Fruit fly (Drosophila melanogaster) whole organism, embryonic: ENCODE measurements around the gene CG32023.

Experiments used
- Aef1 ChIP-seq: fragments of 200-800 bp; sonication (Bioruptor generic); IDR thresholded peaks from 3 replicates; pipeline ENCODE4 v1.3.6; 2022; ENCODE audit warnings: missing biosample characterization, missing genetic modification characterization
- Atf3 ChIP-seq: fragments of 200-800 bp; sonication (Bioruptor generic); optimal IDR thresholded peaks from 3 replicates; lab custom pipeline; 2016; ENCODE audit warnings: missing biosample characterization, missing genetic modification characterization
- BEAF-32 ChIP-seq: fragments of 200-800 bp; sonication (Bioruptor generic); optimal IDR thresholded peaks from 3 replicates; lab custom pipeline; 2017; ENCODE audit warnings: missing biosample characterization, missing genetic modification characterization, mild to moderate bottlenecking, moderate library complexity, missing genetic modification reagents
- CG1024 ChIP-seq: fragments of 200-800 bp; sonication (Bioruptor generic); IDR thresholded peaks from 2 replicates; pipeline ENCODE4 v1.3.6; 2022; ENCODE audit warnings: missing biosample characterization, missing genetic modification characterization
- CG11247 ChIP-seq: fragments of 200-800 bp; sonication (Bioruptor generic); IDR thresholded peaks from 2 replicates; pipeline ENCODE4 v1.3.6; 2022; ENCODE audit warnings: missing biosample characterization, missing genetic modification characterization
- CG12219 ChIP-seq: fragments of 200-800 bp; sonication (Bioruptor generic); optimal IDR thresholded peaks from 3 replicates; lab custom pipeline; 2018; ENCODE audit warnings: missing biosample characterization, mild to moderate bottlenecking, missing genetic modification characterization
- CG12236 ChIP-seq: fragments of 200-800 bp; sonication (Bioruptor generic); optimal IDR thresholded peaks from 2 replicates; lab custom pipeline; 2016; ENCODE audit warnings: missing biosample characterization, missing genetic modification characterization
- CG12299 ChIP-seq: fragments of 200-800 bp; sonication (Bioruptor generic); optimal IDR thresholded peaks from 2 replicates; lab custom pipeline; 2018; ENCODE audit warnings: missing biosample characterization, mild to moderate bottlenecking, missing genetic modification characterization
- CG13775 ChIP-seq: fragments of 200-800 bp; sonication (Bioruptor generic); optimal IDR thresholded peaks from 3 replicates; lab custom pipeline; 2017; ENCODE audit warnings: missing biosample characterization, mild to moderate bottlenecking, missing genetic modification characterization
- CG14667 ChIP-seq: fragments of 200-800 bp; sonication (Bioruptor generic); IDR thresholded peaks from 2 replicates; pipeline ENCODE4 v1.3.6; 2022; ENCODE audit warnings: missing biosample characterization, missing genetic modification characterization
- CG1529 ChIP-seq: fragments of 200-800 bp; sonication (Bioruptor generic); optimal IDR thresholded peaks from 3 replicates; lab custom pipeline; 2018; ENCODE audit warnings: missing biosample characterization, missing genetic modification characterization
- CG15479 ChIP-seq: fragments of 200-800 bp; sonication (Bioruptor generic); optimal IDR thresholded peaks from 3 replicates; lab custom pipeline; 2019; ENCODE audit warnings: missing biosample characterization, mild to moderate bottlenecking, missing genetic modification characterization, moderate library complexity
- CG16779 ChIP-seq: fragments of 200-800 bp; sonication (Bioruptor generic); IDR thresholded peaks from 2 replicates; pipeline ENCODE4 v1.3.6; 2022; ENCODE audit warnings: missing biosample characterization, missing genetic modification characterization
- CG30020 ChIP-seq: fragments of 200-800 bp; optimal IDR thresholded peaks from 2 replicates; lab custom pipeline; 2019; ENCODE audit warnings: missing biosample characterization, mild to moderate bottlenecking, missing genetic modification characterization, moderate library complexity
- CG6254 ChIP-seq: fragments of 200-800 bp; sonication (Bioruptor generic); optimal IDR thresholded peaks from 3 replicates; lab custom pipeline; 2017; ENCODE audit warnings: mild to moderate bottlenecking, missing biosample characterization, missing genetic modification reagents, missing genetic modification characterization
- CG7556 ChIP-seq: fragments of 200-800 bp; sonication (Bioruptor generic); optimal IDR thresholded peaks from 2 replicates; lab custom pipeline; 2017; ENCODE audit warnings: missing biosample characterization, mild to moderate bottlenecking, missing genetic modification characterization
- CG7839 ChIP-seq: fragments of 200-800 bp; sonication (Bioruptor generic); optimal IDR thresholded peaks from 3 replicates; lab custom pipeline; 2018; ENCODE audit warnings: missing biosample characterization, mild to moderate bottlenecking, missing genetic modification characterization, moderate library complexity
- CG8281 ChIP-seq: fragments of 200-800 bp; sonication (Bioruptor generic); optimal IDR thresholded peaks from 2 replicates; lab custom pipeline; 2018; ENCODE audit warnings: missing biosample characterization, mild to moderate bottlenecking, missing genetic modification characterization, moderate library complexity
- Camta ChIP-seq: fragments of 200-800 bp; sonication (Bioruptor generic); optimal IDR thresholded peaks from 2 replicates; lab custom pipeline; 2016; ENCODE audit warnings: missing biosample characterization, missing genetic modification characterization
- D19B ChIP-seq: fragments of 200-800 bp; sonication (Bioruptor generic); optimal IDR thresholded peaks from 2 replicates; lab custom pipeline; 2017; ENCODE audit warnings: missing biosample characterization, mild to moderate bottlenecking, missing genetic modification characterization
- Dek ChIP-seq: fragments of 200-800 bp; sonication (Bioruptor generic); optimal IDR thresholded peaks from 3 replicates; lab custom pipeline; 2019; ENCODE audit warnings: missing biosample characterization, mild to moderate bottlenecking, missing genetic modification characterization, moderate library complexity
- Doc3 ChIP-seq: fragments of 200-800 bp; sonication (Bioruptor generic); IDR thresholded peaks from 3 replicates; pipeline ENCODE4 v1.3.6; 2022; ENCODE audit warnings: missing biosample characterization, missing genetic modification characterization; ENCODE audit not compliant: partially characterized antibody
- Drgx ChIP-seq: fragments of 200-800 bp; sonication (Bioruptor generic); IDR thresholded peaks from 2 replicates; pipeline ENCODE4 v1.3.6; 2022; ENCODE audit warnings: missing biosample characterization, missing genetic modification characterization
- MESR4 ChIP-seq: fragments of 200-800 bp; sonication (Bioruptor generic); optimal IDR thresholded peaks from 2 replicates; lab custom pipeline; 2018; ENCODE audit warnings: missing biosample characterization, mild to moderate bottlenecking, missing genetic modification characterization, moderate library complexity
- Myb ChIP-seq: fragments of 200-800 bp; sonication (Bioruptor generic); optimal IDR thresholded peaks from 2 replicates; lab custom pipeline; 2016; ENCODE audit warnings: missing biosample characterization, missing genetic modification characterization
- Neu2 ChIP-seq: fragments of 200-800 bp; sonication (Bioruptor generic); optimal IDR thresholded peaks from 3 replicates; lab custom pipeline; 2016; ENCODE audit warnings: missing biosample characterization, missing genetic modification characterization, borderline replicate concordance
- Nf-YC ChIP-seq: fragments of 200-800 bp; optimal IDR thresholded peaks from 3 replicates; lab custom pipeline; 2019; ENCODE audit warnings: missing biosample characterization, mild to moderate bottlenecking, missing genetic modification characterization, moderate library complexity
- Poxn ChIP-seq: fragments of 200-800 bp; sonication (Bioruptor generic); IDR thresholded peaks from 2 replicates; pipeline ENCODE4 v1.3.6; 2022; ENCODE audit warnings: missing biosample characterization, missing genetic modification characterization
- Six4 ChIP-seq: fragments of 200-800 bp; sonication (Bioruptor generic); optimal IDR thresholded peaks from 2 replicates; lab custom pipeline; 2016; ENCODE audit warnings: missing biosample characterization, missing genetic modification characterization
- bbx ChIP-seq: fragments of 200-800 bp; sonication (Bioruptor generic); IDR thresholded peaks from 2 replicates; pipeline ENCODE4 v1.3.6; 2022; ENCODE audit warnings: missing biosample characterization, missing genetic modification characterization; ENCODE audit not compliant: partially characterized antibody
- dm ChIP-seq: fragments of 200-800 bp; sonication (Bioruptor generic); optimal IDR thresholded peaks from 3 replicates; lab custom pipeline; 2016; ENCODE audit warnings: missing biosample characterization, missing genetic modification characterization
- dysf ChIP-seq: fragments of 200-800 bp; sonication (Bioruptor generic); IDR thresholded peaks from 3 replicates; pipeline ENCODE4 v1.3.6; 2022; ENCODE audit warnings: missing biosample characterization, missing genetic modification characterization
- eve ChIP-seq, 2 experiments: fragments of >200 bp; optimal IDR thresholded peaks; 2 replicates each; lab custom pipeline; 2017; ENCODE audit warnings: missing biosample characterization in 2 of 2, missing genetic modification characterization in 2 of 2
- eyg ChIP-seq: fragments of 200-800 bp; sonication (Bioruptor generic); optimal IDR thresholded peaks from 3 replicates; lab custom pipeline; 2016; ENCODE audit warnings: missing biosample characterization, missing genetic modification characterization
- fd96Cb ChIP-seq: fragments of 200-800 bp; sonication (Bioruptor generic); optimal IDR thresholded peaks from 2 replicates; lab custom pipeline; 2018; ENCODE audit warnings: missing biosample characterization, mild to moderate bottlenecking, missing genetic modification characterization, moderate library complexity
- insv ChIP-seq, 2 experiments: fragments of 200-800 bp; sonication (Bioruptor generic); optimal IDR thresholded peaks; 3 replicates each; lab custom pipeline; 2016 to 2018; ENCODE audit warnings: missing biosample characterization in 2 of 2, missing genetic modification characterization in 2 of 2
- jumu ChIP-seq: fragments of 200-800 bp; sonication (Bioruptor generic); optimal IDR thresholded peaks from 3 replicates; lab custom pipeline; 2016; ENCODE audit warnings: missing biosample characterization, missing genetic modification characterization
- lov ChIP-seq, 2 experiments: fragments of 200-800 bp in 1 of 2; fragments of >200 bp in 1 of 2; sonication (Bioruptor generic) in 1 of 2; IDR thresholded peaks in 1 of 2; optimal IDR thresholded peaks in 1 of 2; 2 replicates in 1 of 2; 3 replicates in 1 of 2; pipeline versions ENCODE4 v1.3.6 to Lab custom; 2017 to 2022; ENCODE audit warnings: missing biosample characterization in 1 of 2, missing genetic modification characterization in 1 of 2
- prd ChIP-seq, 3 experiments: fragments of >200 bp in 2 of 3; fragments of 200-800 bp in 1 of 3; sonication (Bioruptor generic) in 1 of 3; optimal IDR thresholded peaks in 2 of 3; IDR thresholded peaks in 1 of 3; 2 replicates in 2 of 3; 3 replicates in 1 of 3; pipeline versions ENCODE4 v1.3.6 to Lab custom; 2017 to 2022; ENCODE audit warnings: missing biosample characterization in 1 of 3, missing genetic modification characterization in 1 of 3
- schlank ChIP-seq: fragments of 200-800 bp; sonication (Bioruptor generic); optimal IDR thresholded peaks from 2 replicates; lab custom pipeline; 2018; ENCODE audit warnings: missing biosample characterization, mild to moderate bottlenecking, missing genetic modification characterization
- sqz ChIP-seq: fragments of 200-800 bp; sonication (Bioruptor generic); optimal IDR thresholded peaks from 3 replicates; lab custom pipeline; 2018; ENCODE audit warnings: missing biosample characterization, mild to moderate bottlenecking, missing genetic modification characterization
- stwl ChIP-seq: fragments of 200-800 bp; sonication (Bioruptor generic); optimal IDR thresholded peaks from 3 replicates; lab custom pipeline; 2018; ENCODE audit warnings: missing biosample characterization, mild to moderate bottlenecking, missing genetic modification characterization, moderate library complexity
- sug ChIP-seq: fragments of 200-800 bp; optimal IDR thresholded peaks from 2 replicates; lab custom pipeline; 2019; ENCODE audit warnings: missing biosample characterization, mild to moderate bottlenecking, missing genetic modification characterization, moderate library complexity
- tap ChIP-seq: fragments of 200-800 bp; optimal IDR thresholded peaks from 3 replicates; lab custom pipeline; 2019; ENCODE audit warnings: missing biosample characterization, mild to moderate bottlenecking, missing genetic modification characterization, moderate library complexity
- tin ChIP-seq: fragments of 200-800 bp; sonication (Bioruptor generic); optimal IDR thresholded peaks from 3 replicates; lab custom pipeline; 2016; ENCODE audit warnings: missing biosample characterization, missing genetic modification characterization
- trh ChIP-seq: fragments of 200-800 bp; sonication (Bioruptor generic); optimal IDR thresholded peaks from 2 replicates; lab custom pipeline; 2016; ENCODE audit warnings: missing biosample characterization, missing genetic modification characterization
- vfl ChIP-seq: fragments of 200-800 bp; sonication (Bioruptor generic); optimal IDR thresholded peaks from 2 replicates; lab custom pipeline; 2016; ENCODE audit warnings: missing biosample characterization, missing genetic modification characterization
- zfh1 ChIP-seq: fragments of 200-800 bp; sonication (Bioruptor generic); IDR thresholded peaks from 3 replicates; pipeline ENCODE4 v1.3.6; 2022; ENCODE audit warnings: missing biosample characterization, missing genetic modification characterization

CG32023 gene

dm6 chr3L:8823730-8824374 is 19.9 kb upstream of the CG32023 start (continued):
- TF ChIP-seq prd (optimal IDR thresholded peaks at IDR 0.05; lab: Kevin White, UChicago) (no peak), prd (GFP tag; IDR thresholded peaks at IDR 0.05; lab: Robert Waterston, UW) (peak; percentile 58), CG7556 (peak; percentile 45), CG12219 (GFP tag; lab: Kevin White, UChicago) (peak; percentile 32), zfh1 (GFP tag; lab: Robert Waterston, UW) (peak; percentile 65; the same call in 2 of the 3 replicates), Six4 (peak; percentile 54), eyg (GFP tag; lab: Kevin White, UChicago) (no peak), schlank (tag; lab: Kevin White, UChicago) (no peak), CG12236 (no peak), bbx (no peak), Poxn (no peak), dm (GFP tag; lab: Kevin White, UChicago) (no peak), tin (peak; percentile 46), tap (tag; lab: Kevin White, UChicago) (peak; percentile 3), eve (GFP tag; optimal IDR thresholded peaks at IDR 0.05; lab: Kevin White, UChicago) (no peak), CG6254 (no peak), CG1024 (GFP tag; lab: Robert Waterston, UW) (0 out of 2 replicates have a peak, but pooled peaks have one; percentile 18), CG8281 (tag; lab: Kevin White, UChicago) (no peak), CG30020 (tag; lab: Kevin White, UChicago) (no peak), sug (tag; lab: Kevin White, UChicago) (no peak), D19B (GFP tag; lab: Kevin White, UChicago) (no peak), Doc3 (GFP tag; lab: Robert Waterston, UW) (no peak), Myb (GFP tag; lab: Kevin White, UChicago) (no peak), trh (GFP tag; lab: Kevin White, UChicago) (no peak), CG12299 (tag; lab: Kevin White, UChicago) (no peak), jumu (GFP tag; lab: Kevin White, UChicago) (peak; percentile 7), vfl (no peak), CG1529 (GFP tag; lab: Kevin White, UChicago) (peak; percentile 33), Nf-YC (tag; lab: Kevin White, UChicago) (no peak), Atf3 (GFP tag; lab: Kevin White, UChicago) (no peak), lov (optimal IDR thresholded peaks at IDR 0.05; lab: Kevin White, UChicago) (no peak), lov (GFP tag; IDR thresholded peaks at IDR 0.05; lab: Robert Waterston, UW) (no peak), Camta (GFP tag; lab: Kevin White, UChicago) (no peak), CG13775 (peak; percentile 46), MESR4 (GFP tag; lab: Kevin White, UChicago) (no peak), dysf (GFP tag; lab: Robert Waterston, UW) (peak; percentile 40; the same call in 1 of the 3 replicates), sqz (GFP tag; lab: Kevin White, UChicago) (no peak), CG16779 (GFP tag; lab: Robert Waterston, UW) (no peak), stwl (tag; lab: Kevin White, UChicago) (no peak), Drgx (GFP tag; lab: Robert Waterston, UW) (0 out of 2 replicates have a peak, but pooled peaks have one; percentile 29), CG11247 (GFP tag; lab: Robert Waterston, UW) (peak; percentile 29; the same call in 1 of the 2 replicates), CG15479 (GFP tag; lab: Kevin White, UChicago) (no peak), CG14667 (GFP tag; lab: Robert Waterston, UW) (no peak), Neu2 (GFP tag; lab: Kevin White, UChicago) (no peak), CG7839 (peak; percentile 31), insv (GFP tag; optimal IDR thresholded peaks at IDR 0.05; lab: Kevin White, UChicago) (peak in 1 of 2 experiments; percentile 25), Dek (tag; lab: Kevin White, UChicago) (no peak), BEAF-32 (GFP tag; lab: Kevin White, UChicago) (no peak), fd96Cb (tag; lab: Kevin White, UChicago) (peak; percentile 54), Aef1 (GFP tag; lab: Robert Waterston, UW) (0 out of 3 replicates have a peak, but pooled peaks have one; percentile 13)
